Fruit fly (Drosophila melanogaster) Kc167 (cell line): ENCODE measurements around the gene beta4GalT7.

Experiments used
- Myc ChIP-seq: fragments of >200 bp; optimal IDR thresholded peaks from 2 replicates; lab custom pipeline; 2017; ENCODE audit warnings: missing external identifiers
- Sin3A ChIP-seq: fragments of >200 bp; optimal IDR thresholded peaks from 2 replicates; lab custom pipeline; 2018; ENCODE audit warnings: missing external identifiers
- h ChIP-seq: fragments of >200 bp; optimal IDR thresholded peaks from 3 replicates; lab custom pipeline; 2018; ENCODE audit warnings: missing external identifiers
- insv ChIP-seq: fragments of >200 bp; optimal IDR thresholded peaks from 3 replicates; lab custom pipeline; 2018; ENCODE audit warnings: missing external identifiers
- psq ChIP-seq: fragments of >200 bp; optimal IDR thresholded peaks from 2 replicates; lab custom pipeline; 2017; ENCODE audit warnings: missing external identifiers
- ttk ChIP-seq: sonication (Bioruptor generic); optimal IDR thresholded peaks from 2 replicates; lab custom pipeline; 2017; ENCODE audit warnings: missing external identifiers

Gene beta4GalT7

DNA sequence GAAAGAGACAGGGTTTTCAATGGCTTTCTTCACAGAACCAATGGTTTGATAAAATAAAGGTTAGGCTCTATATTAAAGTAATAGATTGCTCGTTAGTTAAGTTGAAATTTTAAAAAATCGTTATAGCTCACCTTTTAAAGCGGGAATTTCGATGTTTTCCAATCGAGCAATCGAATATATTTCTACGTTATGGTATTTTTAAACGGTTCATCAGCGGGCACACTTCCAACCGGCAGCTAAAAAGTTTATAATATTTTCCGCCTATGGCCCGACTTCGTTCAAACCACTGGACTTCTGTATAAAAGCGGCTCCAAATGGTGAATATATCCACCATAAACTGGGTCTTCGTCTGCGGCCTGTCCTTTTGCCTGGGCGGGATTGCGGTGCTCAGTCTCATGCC lies at the start of gene beta4GalT7:
TSS of gene beta4GalT7 (plus strand) at position 201 of the 400 bp plus-strand sequence.
- no peak for TF ChIP-seq Myc
- TF ChIP-seq Sin3A (lab: Kevin White, UChicago), result no peak
- no peak for TF ChIP-seq insv (lab: Kevin White, UChicago)
- TF ChIP-seq psq (lab: Kevin White, UChicago), result no peak
- no peak for TF ChIP-seq h (lab: Kevin White, UChicago)
- no peak for TF ChIP-seq ttk (lab: Kevin White, UChicago)

DNA sequence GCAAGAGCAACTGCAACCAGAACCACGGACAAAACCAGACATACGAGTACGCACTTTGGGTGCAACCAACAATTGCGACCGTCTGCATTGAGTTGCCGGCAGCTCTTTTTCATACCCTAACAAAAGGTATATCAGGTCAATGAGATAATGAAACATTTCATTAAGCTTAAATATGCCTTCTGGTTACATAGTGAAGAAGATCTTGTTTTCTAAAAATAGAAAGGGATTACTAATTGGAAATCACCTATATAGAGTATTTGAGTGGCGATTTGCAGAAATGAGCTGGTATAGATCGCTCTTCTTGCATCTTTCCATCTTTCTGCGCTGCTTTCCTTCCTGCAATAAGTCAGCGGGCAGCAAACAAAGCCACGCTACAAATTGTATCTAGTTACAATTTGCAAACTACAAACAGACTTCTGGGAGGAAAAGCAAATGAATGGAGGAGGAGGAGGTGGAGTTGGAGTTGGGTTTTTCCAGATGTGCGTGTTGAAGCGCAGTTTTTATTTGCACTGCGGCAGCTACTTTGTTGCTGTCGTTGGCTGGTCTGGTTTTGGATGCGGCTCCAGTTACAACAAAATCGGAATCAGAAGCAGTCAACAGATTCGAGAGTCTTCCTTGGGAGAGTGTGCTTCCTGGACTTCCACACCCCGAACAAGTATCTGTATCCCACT lies 48.2 kb upstream of the beta4GalT7 start:
- TF ChIP-seq psq (lab: Kevin White, UChicago), result no peak
- no peak for TF ChIP-seq h (lab: Kevin White, UChicago)
- no peak for TF ChIP-seq insv (lab: Kevin White, UChicago)
- no peak for TF ChIP-seq Sin3A (lab: Kevin White, UChicago)
- TF ChIP-seq Myc, result no peak
- no peak for TF ChIP-seq ttk (lab: Kevin White, UChicago)

DNA sequence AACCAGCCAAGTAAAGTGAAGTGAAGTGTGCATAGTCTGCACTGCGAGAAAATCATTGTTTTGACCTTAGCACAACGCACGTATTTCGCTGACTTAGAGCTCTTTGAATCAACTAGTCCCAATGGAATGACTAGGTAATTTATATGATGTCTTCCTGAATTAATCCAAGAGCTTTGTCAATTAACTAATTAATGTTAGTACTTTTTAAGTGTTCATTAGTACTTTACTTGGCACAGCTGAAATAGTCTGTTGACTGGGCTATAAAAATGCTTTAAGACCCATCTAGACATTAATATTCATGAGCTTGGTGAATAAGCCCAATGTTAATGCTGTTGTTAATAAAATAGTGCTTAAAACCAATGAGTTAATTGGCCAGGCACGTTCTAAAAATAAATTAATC lies 46.9 kb upstream of the beta4GalT7 start:
- TF ChIP-seq ttk (lab: Kevin White, UChicago) (no peak), h (lab: Kevin White, UChicago) (no peak), Myc (no peak), Sin3A (lab: Kevin White, UChicago) (no peak), psq (lab: Kevin White, UChicago) (no peak), insv (lab: Kevin White, UChicago) (no peak)

DNA sequence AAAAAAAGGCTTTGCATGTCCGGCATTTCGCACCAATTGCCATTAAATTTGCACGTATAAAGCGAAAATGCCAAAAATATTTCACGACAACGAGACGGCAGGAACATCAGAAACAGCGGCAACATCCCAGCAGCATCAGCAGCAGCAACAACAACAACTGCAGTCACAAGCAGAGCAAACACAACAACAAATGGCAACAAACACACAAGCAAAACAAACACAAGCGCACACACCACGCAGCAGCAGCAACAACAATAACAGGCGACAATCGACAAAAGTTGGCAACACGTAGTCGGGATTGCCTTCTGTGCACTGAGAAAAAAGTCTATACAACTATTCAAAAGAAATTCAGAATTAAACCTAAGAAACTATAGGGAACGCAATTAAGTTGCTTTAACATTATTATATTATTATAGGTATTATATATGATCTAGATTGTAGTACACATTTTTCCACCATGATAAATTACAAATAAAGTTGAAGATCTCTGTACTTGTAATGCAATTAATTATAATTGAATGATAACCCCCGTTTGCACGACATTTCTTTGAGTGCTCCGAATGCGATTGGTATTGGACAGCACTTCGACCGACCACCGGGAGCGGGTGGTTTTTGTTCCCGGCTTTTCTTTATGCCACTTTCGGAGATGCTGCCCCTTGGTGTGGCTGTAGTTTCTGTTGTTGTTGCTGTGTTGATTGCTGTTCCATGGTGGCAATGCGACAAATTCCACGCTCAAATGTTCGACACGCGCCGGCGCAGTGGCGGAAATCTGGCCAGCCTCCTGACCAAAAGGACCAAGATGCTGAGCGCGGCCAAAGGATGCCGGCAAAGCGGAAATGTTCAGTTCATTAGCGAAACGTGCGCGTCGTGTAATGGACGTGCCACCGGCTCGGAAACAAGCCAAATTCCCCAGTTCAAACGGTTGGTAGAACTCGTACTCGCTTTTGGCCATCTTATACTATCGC lies 39.2 kb upstream of the beta4GalT7 start, which contains the start of gene tnc:
TSS of gene tnc (plus strand) at position 848 of the 965 bp plus-strand sequence.
- TF ChIP-seq h (lab: Kevin White, UChicago), result no peak
- no peak for TF ChIP-seq psq (lab: Kevin White, UChicago)
- no peak for TF ChIP-seq Myc
- TF ChIP-seq ttk (lab: Kevin White, UChicago), result no peak
- TF ChIP-seq Sin3A (lab: Kevin White, UChicago), result no peak
- no peak for TF ChIP-seq insv (lab: Kevin White, UChicago)

DNA sequence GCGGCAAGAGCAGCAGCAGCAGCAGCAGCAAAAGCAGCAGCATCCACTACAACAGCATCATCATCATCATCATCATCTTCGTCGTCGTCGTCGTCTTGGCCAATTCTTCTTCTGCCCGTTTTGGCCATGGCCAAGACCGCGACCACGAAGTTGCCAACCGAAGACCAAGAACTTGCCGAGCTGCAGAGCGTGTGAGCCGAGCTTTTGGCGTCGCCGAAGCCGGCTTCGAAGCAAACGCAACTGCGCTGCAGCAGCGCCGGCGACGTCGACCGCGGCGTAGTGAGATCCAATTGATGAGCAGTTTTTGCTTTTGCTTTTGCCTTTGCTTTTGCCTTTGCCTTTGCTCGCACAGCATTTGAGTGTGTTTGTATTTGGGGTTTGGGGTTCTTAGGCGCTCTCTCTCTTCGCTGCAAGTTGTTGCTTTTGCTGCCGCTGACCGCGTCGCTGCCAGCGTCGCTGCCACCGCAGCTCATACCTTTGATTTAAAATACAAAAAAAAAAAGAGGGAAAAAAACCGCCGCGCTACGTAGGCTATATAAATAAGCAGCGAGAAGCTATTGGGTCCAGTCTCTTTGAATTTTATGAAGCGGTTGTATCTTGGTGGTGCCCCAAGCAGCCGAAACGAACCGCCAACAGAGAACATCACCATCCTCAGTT lies 37.9 kb upstream of the beta4GalT7 start:
- no peak for TF ChIP-seq ttk (lab: Kevin White, UChicago)

DNA sequence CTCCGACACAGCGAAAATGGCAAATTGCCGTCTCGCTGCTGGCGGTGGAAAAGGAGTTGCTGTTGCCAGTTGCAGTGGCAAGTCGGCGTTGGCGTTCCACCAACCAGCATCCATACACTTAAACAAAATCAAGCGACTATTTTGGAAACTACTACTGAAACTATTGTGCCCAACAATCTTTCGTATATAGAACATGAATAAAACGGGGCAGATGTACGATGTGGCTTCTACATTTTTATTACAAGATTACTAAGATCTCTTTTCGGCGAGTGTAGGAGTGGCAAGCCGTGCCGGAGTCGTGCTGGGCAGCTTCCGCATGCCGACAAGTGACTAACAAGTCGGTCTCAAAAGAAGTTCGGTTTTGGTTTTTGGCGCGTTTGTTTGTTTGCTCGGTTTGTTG lies 26.6 kb upstream of the beta4GalT7 start:
- TF ChIP-seq h (lab: Kevin White, UChicago) (no peak), insv (lab: Kevin White, UChicago) (no peak), ttk (lab: Kevin White, UChicago) (no peak), psq (lab: Kevin White, UChicago) (no peak), Myc (no peak), Sin3A (lab: Kevin White, UChicago) (no peak)

DNA sequence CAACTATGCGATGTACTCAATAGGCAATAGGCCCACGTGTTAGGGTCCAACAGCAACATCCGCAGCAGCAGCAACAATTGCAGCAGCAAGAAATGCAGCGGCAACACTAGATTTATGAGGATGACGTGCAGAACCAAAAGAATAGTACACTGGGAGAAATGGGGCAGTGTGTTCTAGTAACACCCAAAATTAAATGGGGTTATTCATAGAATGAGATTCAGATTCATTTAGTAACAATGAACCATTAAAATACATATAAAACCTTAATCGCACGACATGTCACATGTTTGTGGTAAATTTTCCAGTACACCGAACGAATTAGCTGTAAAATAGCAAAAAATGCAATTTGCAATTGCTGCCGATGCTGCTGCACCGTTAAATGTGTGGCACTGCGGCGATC lies 25.8 kb upstream of the beta4GalT7 start:
- TF ChIP-seq Sin3A (lab: Kevin White, UChicago), result no peak
- TF ChIP-seq Myc, result no peak
- no peak for TF ChIP-seq insv (lab: Kevin White, UChicago)
- TF ChIP-seq ttk (lab: Kevin White, UChicago), result no peak
- no peak for TF ChIP-seq h (lab: Kevin White, UChicago)
- no peak for TF ChIP-seq psq (lab: Kevin White, UChicago)

DNA sequence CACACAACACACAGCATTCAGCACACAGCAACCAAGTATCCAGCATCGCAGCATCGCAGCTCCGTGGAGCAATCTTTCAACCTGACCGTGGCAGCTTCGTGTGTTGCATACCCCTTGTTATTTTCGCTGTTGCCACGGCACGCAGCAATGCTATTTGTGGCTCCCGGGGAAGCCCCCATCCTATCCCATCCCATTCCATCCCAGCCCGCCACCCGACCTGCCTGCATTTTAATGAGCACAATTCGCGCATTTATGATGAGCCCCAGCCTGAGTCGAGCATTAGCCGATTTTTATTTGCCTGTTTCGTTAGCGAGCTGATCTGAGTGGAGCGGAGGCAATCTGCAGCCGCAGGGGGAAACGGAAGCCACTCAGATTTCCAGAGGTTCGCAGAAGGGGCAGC lies 23.5 kb upstream of the beta4GalT7 start:
- TF ChIP-seq Myc (no peak), ttk (lab: Kevin White, UChicago) (no peak), h (lab: Kevin White, UChicago) (no peak)

DNA sequence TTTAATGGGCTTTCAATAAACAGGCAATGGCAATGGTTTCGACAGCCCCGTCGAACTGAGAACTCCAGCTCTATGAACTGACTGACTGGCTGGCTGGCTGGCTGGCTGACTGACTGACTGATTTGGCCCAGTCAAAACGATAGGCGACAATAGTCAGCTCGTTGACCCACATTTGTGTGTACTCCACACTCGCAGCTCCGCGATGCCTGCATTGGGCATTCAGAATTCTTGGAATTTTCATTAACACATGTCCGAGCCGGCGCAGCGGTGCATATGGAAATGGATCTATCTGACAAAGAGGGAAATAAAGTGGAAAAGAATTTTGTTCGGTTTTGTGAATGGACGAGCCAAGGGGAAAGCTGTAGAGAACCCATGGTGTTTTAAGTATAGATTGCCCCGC lies 20.8 kb upstream of the beta4GalT7 start:
- TF ChIP-seq Myc (no peak), h (lab: Kevin White, UChicago) (no peak), psq (lab: Kevin White, UChicago) (no peak), Sin3A (lab: Kevin White, UChicago) (no peak)

DNA sequence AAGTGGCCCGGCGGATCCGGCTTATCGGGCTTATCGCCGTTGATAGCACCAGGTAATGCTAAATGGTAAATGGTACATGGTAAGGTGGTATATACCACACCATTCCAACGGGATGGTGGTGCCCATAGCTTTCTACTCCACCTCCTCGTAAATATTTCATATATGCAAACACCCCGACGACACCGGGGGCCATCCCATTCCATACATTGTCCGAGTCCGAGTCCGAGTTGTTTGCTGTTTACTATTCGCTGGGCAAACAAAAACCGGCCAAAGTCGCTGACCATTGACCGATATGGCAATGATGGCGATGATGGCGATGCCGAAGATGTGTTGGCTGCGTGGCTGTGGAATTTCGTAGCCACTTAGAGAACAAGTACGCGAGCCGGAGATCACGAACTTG lies 19.0 kb upstream of the beta4GalT7 start:
- no peak for TF ChIP-seq insv (lab: Kevin White, UChicago)
- no peak for TF ChIP-seq Sin3A (lab: Kevin White, UChicago)
- TF ChIP-seq psq (lab: Kevin White, UChicago), result no peak
- no peak for TF ChIP-seq h (lab: Kevin White, UChicago)
- no peak for TF ChIP-seq Myc
- TF ChIP-seq ttk (lab: Kevin White, UChicago), result no peak

DNA sequence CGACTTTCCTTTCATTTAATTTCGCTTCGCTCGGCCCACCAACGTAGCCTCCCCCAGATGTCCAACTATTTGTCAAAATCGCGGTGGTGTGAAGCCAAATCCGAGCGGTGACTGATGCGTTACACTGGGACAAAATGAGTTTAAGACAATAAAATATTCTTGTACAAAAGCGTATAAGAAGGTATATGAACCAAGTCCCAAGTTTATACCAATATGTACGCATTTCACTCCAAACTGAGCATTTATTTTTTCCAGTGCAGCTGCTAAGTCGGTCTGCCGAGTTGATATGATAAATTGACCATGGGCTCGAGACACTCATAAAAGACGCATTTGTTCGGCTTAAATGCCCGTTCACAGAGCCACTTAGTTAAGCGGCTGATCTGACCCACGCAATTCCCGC lies 18.3 kb upstream of the beta4GalT7 start:
- TF ChIP-seq Sin3A (lab: Kevin White, UChicago), result no peak
- TF ChIP-seq psq (lab: Kevin White, UChicago), result no peak
- no peak for TF ChIP-seq ttk (lab: Kevin White, UChicago)
- TF ChIP-seq h (lab: Kevin White, UChicago), result no peak
- no peak for TF ChIP-seq Myc
- no peak for TF ChIP-seq insv (lab: Kevin White, UChicago)
